Worm (Caenorhabditis elegans): ENCODE results near the gene ugt-36.

- no peak for TF ChIP-seq pqm-1 (tag; optimal IDR thresholded peaks at IDR 0.05)
- TF ChIP-seq ceh-24 (tag; optimal IDR thresholded peaks at IDR 0.05) = no peak
- TF ChIP-seq ama-1 (optimal IDR thresholded peaks at IDR 0.05) = no peak
- no peak for TF ChIP-seq dmd-4 (tag; optimal IDR thresholded peaks at IDR 0.05; ENCODE audit: borderline replicate concordance)
- no peak for TF ChIP-seq sdc-2 (tag; optimal IDR thresholded peaks at IDR 0.05)
- no peak for TF ChIP-seq C38D4.7 (GFP tag; optimal IDR thresholded peaks at IDR 0.05)
- no peak for TF ChIP-seq hlh-13 (GFP tag; optimal IDR thresholded peaks at IDR 0.05)
Measured at ce11 chrV:7175201-7175600, 8.4 kb downstream of the ugt-36 start, which contains the start of gene lgc-39.
